Worm (Caenorhabditis elegans) whole organism, L3 larva: ENCODE data around the gene nas-20.

Experiments used
- ama-1 ChIP-seq: fragments of 150-350 bp; optimal IDR thresholded peaks from 2 replicates; lab custom pipeline; 2018
- ceh-82 ChIP-seq: fragments of 150-350 bp; optimal IDR thresholded peaks from 2 replicates; lab custom pipeline; 2014; ENCODE audit warnings: missing biosample characterization, missing genetic modification characterization
- fos-1 ChIP-seq: fragments of 150-350 bp; optimal IDR thresholded peaks from 2 replicates; lab custom pipeline; 2014; ENCODE audit warnings: missing biosample characterization, missing genetic modification characterization
- nhr-237 ChIP-seq: fragments of 150-350 bp; optimal IDR thresholded peaks from 2 replicates; lab custom pipeline; 2014; ENCODE audit warnings: missing biosample characterization, missing genetic modification characterization
- unc-62 ChIP-seq: fragments of 150-350 bp; sonication (generic microtip); optimal IDR thresholded peaks from 4 replicates; lab custom pipeline; 2014; ENCODE audit warnings: missing biosample characterization, missing genetic modification reagents, missing genetic modification characterization

DNA sequence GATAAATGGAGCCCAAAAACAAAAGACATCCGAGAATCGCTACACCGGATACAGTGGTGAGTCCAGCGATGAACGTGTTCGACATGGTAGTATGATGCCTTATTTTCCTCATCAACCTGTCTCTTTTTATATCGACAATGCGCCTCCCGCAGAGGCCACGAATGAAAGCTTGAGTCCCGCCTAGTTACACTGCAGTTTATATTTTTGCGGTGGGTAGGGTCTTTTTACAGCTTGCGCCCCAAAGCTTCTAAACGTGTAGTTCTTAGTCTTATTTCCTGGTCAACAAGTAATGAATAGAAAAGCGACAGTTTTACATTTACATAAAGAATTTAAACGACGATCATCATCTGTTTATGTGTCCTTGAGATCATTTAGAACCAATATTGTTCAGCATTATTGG is 21.9 kb downstream of the nas-20 start, which contains the start of gene col-156:
- TF ChIP-seq ceh-82 (tag; lab: Kevin White, UChicago): no peak
- TF ChIP-seq unc-62: no peak
- no peak for TF ChIP-seq fos-1 (tag; lab: Kevin White, UChicago)
- no peak for TF ChIP-seq ama-1 (lab: Kevin White, UChicago)
- TF ChIP-seq nhr-237: no peak
